Worm (Caenorhabditis elegans) whole organism, L4/young adult: Measurements from ENCODE around the gene ifas-1.

Source experiments
- W03F9.2 ChIP-seq: fragments of 150-350 bp; optimal IDR thresholded peaks from 2 replicates; lab custom pipeline; 2014; ENCODE audit warnings: missing biosample characterization, missing genetic modification characterization
- him-1 ChIP-seq: sonication (generic microtip); optimal IDR thresholded peaks from 2 replicates; lab custom pipeline; 2016; ENCODE audit warnings: missing genotype, missing genetic modification reagents, missing genetic modification characterization, missing compliant biosample characterization

- TF ChIP-seq W03F9.2 (tag; lab: Kevin White, UChicago) = no peak
- TF ChIP-seq him-1 (tag; lab: Kevin White, UChicago) = no peak
These were observed 26.1 kb upstream of the ifas-1 start, which contains the start of gene srh-100 for ce11 chrII:3714595-3714994.
